Worm (Caenorhabditis elegans): ENCODE measurements around the gene Y66D12A.6.
A peak's percentile ranks its signal among the peaks of the same experiment; 100 is the strongest.

Y66D12A.6 gene

DNA sequence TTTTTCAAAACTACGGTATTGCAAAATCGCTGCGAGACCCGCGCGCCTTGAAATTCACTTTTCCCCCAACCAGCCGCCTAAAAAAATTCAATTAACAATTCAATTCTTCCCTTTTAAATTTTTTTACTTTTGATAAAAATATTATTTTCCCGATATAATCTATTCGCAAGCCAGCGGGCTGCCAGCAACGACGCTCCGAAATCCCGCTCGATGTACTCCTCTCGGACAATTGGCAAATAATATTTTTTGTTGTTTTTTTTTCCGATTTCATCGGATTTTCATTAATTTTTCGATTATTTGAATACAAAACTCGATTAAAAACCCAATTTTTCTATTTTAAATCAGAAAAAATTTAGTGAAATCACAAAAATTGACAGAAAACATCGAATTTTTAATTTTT lies 34.6 kb upstream of the Y66D12A.6 start:
- TF ChIP-seq ttx-3 (tag; optimal IDR thresholded peaks at IDR 0.05), result no peak

DNA sequence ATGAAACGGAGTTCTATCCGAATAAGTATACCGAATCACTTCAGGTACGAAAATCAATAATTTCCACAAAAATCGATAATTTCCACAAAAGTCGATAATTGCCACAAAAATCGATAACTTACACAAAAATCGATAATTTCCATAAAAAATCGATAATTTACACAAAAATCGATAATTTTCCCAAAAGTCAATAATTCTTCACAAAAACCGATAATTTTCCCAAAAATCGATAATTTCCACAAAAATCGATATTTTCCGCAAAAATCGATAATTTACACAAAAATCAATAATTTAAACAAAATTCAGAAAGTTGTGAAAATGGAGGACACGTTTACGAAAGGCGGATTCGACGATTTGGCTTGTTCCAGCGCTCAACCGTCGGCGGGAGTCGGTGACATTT lies 33.7 kb upstream of the Y66D12A.6 start:
- no peak for TF ChIP-seq ama-1 (optimal IDR thresholded peaks at IDR 0.05)
- TF ChIP-seq ceh-48 (tag; optimal IDR thresholded peaks at IDR 0.05), result peak; percentile 97
- no peak for TF ChIP-seq ceh-9 (tag; optimal IDR thresholded peaks at IDR 0.05)

DNA sequence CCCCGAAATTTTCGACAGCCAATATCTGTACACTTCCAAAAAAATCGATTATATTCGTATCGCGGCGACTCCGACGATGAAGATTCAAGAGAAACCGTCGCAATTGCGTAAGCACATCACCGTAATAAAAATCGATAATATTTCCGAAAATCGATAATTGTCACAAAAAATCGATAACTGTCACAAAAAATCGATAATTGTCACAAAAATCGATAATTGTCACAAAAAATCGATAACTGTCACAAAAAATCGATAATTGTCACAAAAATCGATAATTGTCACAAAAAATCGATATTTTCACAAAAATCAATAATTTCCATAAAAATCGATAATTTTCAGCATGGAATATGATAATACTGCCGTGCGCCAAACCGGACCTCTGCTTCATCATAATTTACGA lies 33.1 kb upstream of the Y66D12A.6 start:
- peak; percentile 73 for TF ChIP-seq ceh-48 (tag; optimal IDR thresholded peaks at IDR 0.05)

DNA sequence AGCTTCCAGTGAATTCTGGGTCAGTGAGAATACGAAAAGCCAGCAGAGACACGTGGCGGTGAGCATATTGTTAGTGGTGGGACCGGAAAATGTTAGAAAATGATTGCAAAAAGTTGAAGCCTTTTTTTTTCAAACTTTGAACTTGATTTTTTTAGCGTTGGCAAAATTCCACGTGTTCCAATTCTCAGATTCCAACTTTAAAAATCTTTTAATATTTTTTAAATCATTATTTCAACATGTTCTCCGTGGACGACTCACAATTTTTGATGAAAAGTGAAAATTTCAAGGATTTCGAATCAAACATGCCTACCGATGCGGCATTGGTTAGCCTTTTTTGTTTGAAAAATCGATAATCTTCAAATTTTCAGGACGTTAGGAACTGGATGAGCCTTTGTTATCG lies 31.2 kb upstream of the Y66D12A.6 start, which contains the start of the genes Y66A7A.9 and Y66A7A.4:
Gene Y66A7A.9 (minus strand): TSS at position 101 of the 400 bp plus-strand sequence.
Gene Y66A7A.4 (plus strand): TSS at position 237 of the 400 bp plus-strand sequence.
- TF ChIP-seq C38D4.7 (GFP tag; optimal IDR thresholded peaks at IDR 0.05) (no peak), sox-2 (GFP tag; IDR thresholded peaks at IDR 0.05) (no peak), Y22D7AL.16 (tag; optimal IDR thresholded peaks at IDR 0.05) (no peak), eyg-1 (tag; optimal IDR thresholded peaks at IDR 0.05) (no peak), ama-1 (optimal IDR thresholded peaks at IDR 0.05) (no peak), C08G9.2 (tag; optimal IDR thresholded peaks at IDR 0.05) (no peak), ttx-3 (tag; optimal IDR thresholded peaks at IDR 0.05) (no peak), fax-1 (tag; optimal IDR thresholded peaks at IDR 0.05) (no peak), lin-11 (tag; optimal IDR thresholded peaks at IDR 0.05) (no peak), zip-5 (tag; optimal IDR thresholded peaks at IDR 0.05) (no peak), pqm-1 (tag; optimal IDR thresholded peaks at IDR 0.05) (no peak), hlh-6 (tag; optimal IDR thresholded peaks at IDR 0.05) (no peak), npax-4 (tag; optimal IDR thresholded peaks at IDR 0.05) (no peak), ceh-2 (tag; optimal IDR thresholded peaks at IDR 0.05) (no peak), T23F11.4 (GFP tag; optimal IDR thresholded peaks at IDR 0.05) (no peak)

DNA sequence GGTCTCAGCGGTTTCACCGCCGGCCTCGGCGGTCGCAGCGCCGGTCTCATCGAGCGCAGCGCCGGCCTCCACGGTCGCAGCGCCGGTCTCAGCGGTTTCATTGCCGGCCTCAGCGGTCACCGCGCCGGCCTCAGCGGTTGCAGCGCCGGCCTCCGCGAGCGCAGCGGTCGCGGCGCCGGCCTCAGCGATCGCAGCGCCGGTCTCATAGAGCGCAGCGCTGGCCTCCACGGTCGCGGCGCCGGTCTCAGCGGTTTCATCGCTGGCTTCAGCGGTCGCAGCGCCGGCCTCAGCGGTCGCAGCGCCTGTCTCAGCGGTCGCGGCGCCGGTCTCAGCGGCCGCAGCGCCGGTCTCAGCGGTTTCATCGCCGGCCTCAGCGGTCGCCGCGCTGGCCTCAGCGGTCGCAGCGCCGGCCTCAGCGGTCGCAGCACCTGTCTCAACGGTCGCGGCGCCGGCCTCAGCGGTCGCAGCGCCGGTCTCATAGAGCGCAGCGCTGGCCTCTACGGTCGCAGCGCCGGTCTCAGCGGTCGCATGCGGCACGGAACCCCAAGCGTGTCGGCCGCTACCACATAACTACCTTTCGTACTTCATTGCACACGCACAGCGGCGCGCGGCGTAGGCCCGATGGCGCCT lies 30.5 kb upstream of the Y66D12A.6 start:
- TF ChIP-seq rnt-1 (tag; optimal IDR thresholded peaks at IDR 0.05) (no peak), tbx-2 (tag; optimal IDR thresholded peaks at IDR 0.05) (no peak), pax-1 (tag; optimal IDR thresholded peaks at IDR 0.05) (no peak), elt-4 (tag; optimal IDR thresholded peaks at IDR 0.05) (peak; percentile 73)

DNA sequence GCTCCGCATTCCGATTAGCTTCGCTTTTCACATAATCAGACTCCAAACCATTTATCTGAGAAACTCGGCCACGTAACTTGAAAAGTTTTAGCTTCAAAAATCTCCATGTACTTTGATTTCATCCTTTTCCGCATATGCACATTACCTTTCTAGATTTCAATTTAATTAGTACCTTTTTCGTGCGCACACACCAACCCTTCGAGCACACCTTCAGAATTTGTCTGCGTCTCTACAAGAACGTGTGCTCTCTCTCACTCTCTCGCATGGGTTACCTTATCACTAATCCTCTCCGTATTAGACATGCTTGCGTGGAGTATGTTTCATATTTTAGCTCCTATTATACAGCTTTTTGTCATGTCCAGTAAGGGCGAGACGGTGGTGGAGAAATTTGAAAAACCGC lies 28.4 kb upstream of the Y66D12A.6 start, which contains the start of gene Y66D12A.30:
Gene Y66D12A.30 (plus strand): TSS at position 301 of the 400 bp plus-strand sequence.
- TF ChIP-seq ceh-2 (tag; optimal IDR thresholded peaks at IDR 0.05), result no peak
- TF ChIP-seq ceh-31 (tag; optimal IDR thresholded peaks at IDR 0.05), result no peak
- TF ChIP-seq nhr-11 (tag; optimal IDR thresholded peaks at IDR 0.05), result no peak
- TF ChIP-seq fkh-6 (tag; optimal IDR thresholded peaks at IDR 0.05), result no peak
- TF ChIP-seq pha-4 (tag; optimal IDR thresholded peaks at IDR 0.05), result no peak
- TF ChIP-seq unc-3 (GFP tag; conservative IDR thresholded peaks at IDR 0.05), result no peak
- no peak for TF ChIP-seq unc-3 (tag; optimal IDR thresholded peaks at IDR 0.05)
- no peak for TF ChIP-seq ceh-6 (GFP tag; optimal IDR thresholded peaks at IDR 0.05)
- no peak for TF ChIP-seq ceh-45 (GFP tag; IDR thresholded peaks at IDR 0.05)
- TF ChIP-seq pha-2 (tag; optimal IDR thresholded peaks at IDR 0.05), result no peak
- no peak for TF ChIP-seq mec-3 (tag; optimal IDR thresholded peaks at IDR 0.05; ENCODE audit: borderline replicate concordance)
- TF ChIP-seq syd-9 (tag; optimal IDR thresholded peaks at IDR 0.05), result no peak
- no peak for TF ChIP-seq K02D7.2 (tag; optimal IDR thresholded peaks at IDR 0.05)
- no peak for TF ChIP-seq ama-1 (optimal IDR thresholded peaks at IDR 0.05)
- TF ChIP-seq ceh-14 (tag; optimal IDR thresholded peaks at IDR 0.05), result no peak
- TF ChIP-seq C08G9.2 (tag; optimal IDR thresholded peaks at IDR 0.05), result no peak
- TF ChIP-seq sdc-2 (tag; optimal IDR thresholded peaks at IDR 0.05), result no peak

All from whole organism, late embryonic.